Fruit fly (Drosophila melanogaster) whole organism, embryonic: Measurements from ENCODE around the gene Nlg4.

Experiments used
- Asciz ChIP-seq: fragments of 200-800 bp; sonication (Bioruptor generic); optimal IDR thresholded peaks from 2 replicates; lab custom pipeline; 2017; ENCODE audit warnings: missing biosample characterization, mild to moderate bottlenecking, missing genetic modification characterization, missing genetic modification reagents
- BEAF-32 ChIP-seq: fragments of 200-800 bp; sonication (Bioruptor generic); optimal IDR thresholded peaks from 3 replicates; lab custom pipeline; 2017; ENCODE audit warnings: missing biosample characterization, missing genetic modification characterization, mild to moderate bottlenecking, moderate library complexity, missing genetic modification reagents
- CG10543 ChIP-seq: fragments of 200-800 bp; sonication (Bioruptor generic); optimal IDR thresholded peaks from 3 replicates; lab custom pipeline; 2017; ENCODE audit warnings: missing biosample characterization, mild to moderate bottlenecking, missing genetic modification characterization, moderate library complexity
- CG11723 ChIP-seq: fragments of 200-800 bp; sonication (Bioruptor generic); optimal IDR thresholded peaks from 2 replicates; lab custom pipeline; 2017; ENCODE audit warnings: missing biosample characterization, mild to moderate bottlenecking, missing genetic modification characterization
- CG14667 ChIP-seq: fragments of 200-800 bp; sonication (Bioruptor generic); IDR thresholded peaks from 2 replicates; pipeline ENCODE4 v1.3.6; 2022; ENCODE audit warnings: missing biosample characterization, missing genetic modification characterization
- CG14965 ChIP-seq: fragments of 200-800 bp; sonication (Bioruptor generic); optimal IDR thresholded peaks from 2 replicates; lab custom pipeline; 2016; ENCODE audit warnings: missing biosample characterization, missing genetic modification characterization, borderline replicate concordance
- CG15073 ChIP-seq: fragments of 200-800 bp; sonication (Bioruptor generic); optimal IDR thresholded peaks from 2 replicates; lab custom pipeline; 2016; ENCODE audit warnings: missing biosample characterization, missing genetic modification characterization
- CG16779 ChIP-seq: fragments of 200-800 bp; sonication (Bioruptor generic); IDR thresholded peaks from 2 replicates; pipeline ENCODE4 v1.3.6; 2022; ENCODE audit warnings: missing biosample characterization, missing genetic modification characterization
- CG16863 ChIP-seq: fragments of 200-800 bp; sonication (Bioruptor generic); optimal IDR thresholded peaks from 3 replicates; lab custom pipeline; 2016; ENCODE audit warnings: missing biosample characterization, missing genetic modification characterization
- CG17802 ChIP-seq: fragments of 200-800 bp; sonication (Bioruptor generic); optimal IDR thresholded peaks from 2 replicates; lab custom pipeline; 2018; ENCODE audit warnings: missing biosample characterization, mild to moderate bottlenecking, missing genetic modification characterization, moderate library complexity
- CG2202 ChIP-seq: fragments of 200-800 bp; sonication (Bioruptor generic); optimal IDR thresholded peaks from 2 replicates; lab custom pipeline; 2018; ENCODE audit warnings: missing biosample characterization, mild to moderate bottlenecking, missing genetic modification characterization
- CG34224 ChIP-seq: fragments of 200-800 bp; sonication (Bioruptor generic); IDR thresholded peaks from 3 replicates; pipeline ENCODE4 v1.3.6; 2022; ENCODE audit warnings: missing biosample characterization, missing genetic modification characterization; ENCODE audit not compliant: partially characterized antibody
- CG4424 ChIP-seq: fragments of 200-800 bp; sonication (Bioruptor generic); optimal IDR thresholded peaks from 3 replicates; lab custom pipeline; 2016; ENCODE audit warnings: missing biosample characterization, missing genetic modification characterization
- CG4617 ChIP-seq: fragments of 200-800 bp; sonication (Bioruptor generic); optimal IDR thresholded peaks from 3 replicates; lab custom pipeline; 2016; ENCODE audit warnings: missing biosample characterization, missing genetic modification characterization, borderline replicate concordance
- CG4730 ChIP-seq: fragments of 200-800 bp; sonication (Bioruptor generic); IDR thresholded peaks from 2 replicates; pipeline ENCODE4 v1.3.6; 2022; ENCODE audit warnings: missing biosample characterization, missing genetic modification characterization
- CG6175 ChIP-seq: fragments of 200-800 bp; sonication (Bioruptor generic); IDR thresholded peaks from 3 replicates; pipeline ENCODE4 v1.3.6; 2022; ENCODE audit warnings: missing biosample characterization, missing genetic modification characterization
- CG7372 ChIP-seq: fragments of 200-800 bp; sonication (Bioruptor generic); IDR thresholded peaks from 2 replicates; pipeline ENCODE4 v1.3.6; 2022; ENCODE audit warnings: missing biosample characterization, missing genetic modification characterization
- CG9609 ChIP-seq: fragments of 200-800 bp; sonication (Bioruptor generic); optimal IDR thresholded peaks from 3 replicates; lab custom pipeline; 2016; ENCODE audit warnings: missing biosample characterization, missing genetic modification characterization
- Deaf1 ChIP-seq: fragments of 200-800 bp; optimal IDR thresholded peaks from 3 replicates; lab custom pipeline; 2019; ENCODE audit warnings: missing biosample characterization, mild to moderate bottlenecking, missing genetic modification characterization, moderate library complexity
- Dip3 ChIP-seq: fragments of 200-800 bp; sonication (Bioruptor generic); optimal IDR thresholded peaks from 3 replicates; lab custom pipeline; 2016; ENCODE audit warnings: missing biosample characterization, missing genetic modification characterization
- Elba2 ChIP-seq: fragments of 200-800 bp; sonication (Bioruptor generic); optimal IDR thresholded peaks from 3 replicates; lab custom pipeline; 2016; ENCODE audit warnings: missing biosample characterization, missing genetic modification characterization
- HLH4C ChIP-seq: fragments of 200-800 bp; sonication (Bioruptor generic); IDR thresholded peaks from 3 replicates; pipeline ENCODE4 v1.3.6; 2022; ENCODE audit warnings: missing biosample characterization, missing genetic modification characterization; ENCODE audit not compliant: partially characterized antibody
- HLH54F ChIP-seq: fragments of 200-800 bp; sonication (Bioruptor generic); optimal IDR thresholded peaks from 3 replicates; lab custom pipeline; 2016; ENCODE audit warnings: missing biosample characterization, missing genetic modification characterization
- Hr51 ChIP-seq, 2 experiments: fragments of 200-800 bp; sonication (Bioruptor generic); optimal IDR thresholded peaks; 2 replicates in 1 of 2; 3 replicates in 1 of 2; lab custom pipeline; 2016 to 2018; ENCODE audit warnings: missing biosample characterization in 2 of 2, missing genetic modification characterization in 2 of 2, mild to moderate bottlenecking in 1 of 2, moderate library complexity in 1 of 2
- Hr78 ChIP-seq, 2 experiments: fragments of 200-800 bp in 1 of 2; fragments of >200 bp in 1 of 2; sonication (Bioruptor generic) in 1 of 2; optimal IDR thresholded peaks; 2 replicates each; lab custom pipeline; 2017 to 2019; ENCODE audit warnings: missing biosample characterization in 2 of 2, missing genetic modification characterization in 2 of 2, mild to moderate bottlenecking in 1 of 2, moderate library complexity in 1 of 2
- Lim3 ChIP-seq: fragments of 200-800 bp; sonication (Bioruptor generic); IDR thresholded peaks from 2 replicates; pipeline ENCODE4 v1.3.6; 2022; ENCODE audit warnings: missing biosample characterization, missing genetic modification characterization
- Mes4 ChIP-seq: fragments of 200-800 bp; sonication (Bioruptor generic); optimal IDR thresholded peaks from 2 replicates; lab custom pipeline; 2016; ENCODE audit warnings: missing biosample characterization, missing genetic modification characterization
- Nf-YB ChIP-seq: fragments of 200-800 bp; sonication (Bioruptor generic); optimal IDR thresholded peaks from 3 replicates; lab custom pipeline; 2019; ENCODE audit warnings: missing biosample characterization, mild to moderate bottlenecking, missing genetic modification characterization, moderate library complexity
- Optix ChIP-seq: fragments of 200-800 bp; sonication (Bioruptor generic); IDR thresholded peaks from 3 replicates; pipeline ENCODE4 v1.3.6; 2022; ENCODE audit warnings: missing biosample characterization, missing genetic modification characterization
- Xbp1 ChIP-seq: fragments of 200-800 bp; sonication (Bioruptor generic); optimal IDR thresholded peaks from 3 replicates; lab custom pipeline; 2016; ENCODE audit warnings: missing biosample characterization, mild to moderate bottlenecking, missing genetic modification characterization
- ash1 ChIP-seq: fragments of 200-800 bp; sonication (Bioruptor generic); optimal IDR thresholded peaks from 2 replicates; lab custom pipeline; 2018; ENCODE audit warnings: missing biosample characterization, mild to moderate bottlenecking, missing genetic modification characterization
- caup ChIP-seq: fragments of 200-800 bp; sonication (Bioruptor generic); optimal IDR thresholded peaks from 3 replicates; lab custom pipeline; 2017; ENCODE audit warnings: missing biosample characterization, mild to moderate bottlenecking, missing genetic modification characterization, moderate library complexity; ENCODE audit not compliant: severe bottlenecking
- chinmo ChIP-seq: fragments of 200-800 bp; sonication (Bioruptor generic); IDR thresholded peaks from 4 replicates; pipeline ENCODE4 v1.3.6; 2022; ENCODE audit warnings: missing biosample characterization, missing genetic modification characterization; ENCODE audit not compliant: partially characterized antibody
- crp ChIP-seq, 2 experiments: fragments of 200-800 bp; sonication (Bioruptor generic); optimal IDR thresholded peaks; 2 replicates in 1 of 2; 3 replicates in 1 of 2; lab custom pipeline; 2017; ENCODE audit warnings: missing biosample characterization in 2 of 2, missing genetic modification characterization in 2 of 2, mild to moderate bottlenecking in 1 of 2, moderate library complexity in 1 of 2
- gem ChIP-seq: fragments of 200-800 bp; sonication (Bioruptor generic); optimal IDR thresholded peaks from 2 replicates; lab custom pipeline; 2019; ENCODE audit warnings: missing biosample characterization, mild to moderate bottlenecking, missing genetic modification characterization, moderate library complexity
- gro ChIP-seq: fragments of 200-800 bp; sonication (Bioruptor generic); optimal IDR thresholded peaks from 2 replicates; lab custom pipeline; 2016; ENCODE audit warnings: missing biosample characterization, missing genetic modification characterization
- gsb-n ChIP-seq: fragments of 200-800 bp; sonication (Bioruptor generic); optimal IDR thresholded peaks from 3 replicates; lab custom pipeline; 2018; ENCODE audit warnings: missing biosample characterization, mild to moderate bottlenecking, missing genetic modification characterization
- lbe ChIP-seq: fragments of 200-800 bp; sonication (Bioruptor generic); optimal IDR thresholded peaks from 2 replicates; lab custom pipeline; 2016; ENCODE audit warnings: missing biosample characterization, mild to moderate bottlenecking, missing genetic modification characterization
- mam ChIP-seq: fragments of 200-800 bp; sonication (Bioruptor generic); optimal IDR thresholded peaks from 3 replicates; lab custom pipeline; 2016; ENCODE audit warnings: missing biosample characterization, missing genetic modification characterization
- odd ChIP-seq: fragments of 200-800 bp; sonication (Bioruptor generic); optimal IDR thresholded peaks from 2 replicates; lab custom pipeline; 2017; ENCODE audit warnings: missing biosample characterization, mild to moderate bottlenecking, missing genetic modification characterization
- phol ChIP-seq: fragments of 200-800 bp; sonication (Bioruptor generic); optimal IDR thresholded peaks from 3 replicates; lab custom pipeline; 2018; ENCODE audit warnings: missing biosample characterization, mild to moderate bottlenecking, missing genetic modification characterization, moderate library complexity
- psq ChIP-seq: fragments of 200-800 bp; sonication (Bioruptor generic); optimal IDR thresholded peaks from 2 replicates; lab custom pipeline; 2017; ENCODE audit warnings: missing biosample characterization, missing genetic modification characterization
- run ChIP-seq: fragments of 200-800 bp; sonication (Bioruptor generic); optimal IDR thresholded peaks from 3 replicates; lab custom pipeline; 2018; ENCODE audit warnings: missing biosample characterization, mild to moderate bottlenecking, missing genetic modification characterization
- schlank ChIP-seq: fragments of 200-800 bp; sonication (Bioruptor generic); optimal IDR thresholded peaks from 2 replicates; lab custom pipeline; 2018; ENCODE audit warnings: missing biosample characterization, mild to moderate bottlenecking, missing genetic modification characterization
- sd ChIP-seq: fragments of 200-800 bp; sonication (Bioruptor generic); optimal IDR thresholded peaks from 3 replicates; lab custom pipeline; 2018; ENCODE audit warnings: missing biosample characterization, mild to moderate bottlenecking, missing genetic modification characterization, moderate library complexity
- sisA ChIP-seq: fragments of 200-800 bp; sonication (Bioruptor generic); IDR thresholded peaks from 2 replicates; pipeline ENCODE4 v1.3.6; 2022; ENCODE audit warnings: missing biosample characterization, missing genetic modification characterization
- sob ChIP-seq: fragments of 200-800 bp; sonication (Bioruptor generic); IDR thresholded peaks from 2 replicates; pipeline ENCODE4 v1.3.6; 2022; ENCODE audit warnings: missing biosample characterization, missing genetic modification characterization
- ssp ChIP-seq: fragments of 200-800 bp; sonication (Bioruptor generic); IDR thresholded peaks from 2 replicates; pipeline ENCODE4 v1.3.6; 2022; ENCODE audit warnings: missing biosample characterization, missing genetic modification characterization
- zfh1 ChIP-seq: fragments of 200-800 bp; sonication (Bioruptor generic); IDR thresholded peaks from 3 replicates; pipeline ENCODE4 v1.3.6; 2022; ENCODE audit warnings: missing biosample characterization, missing genetic modification characterization

Gene Nlg4

dm6 chr3R:20257180-20257936 lies 52.7 kb downstream of the Nlg4 start (continued):
- TF ChIP-seq CG4730 (GFP tag; lab: Robert Waterston, UW) (no peak), Elba2 (GFP tag; lab: Kevin White, UChicago) (no peak), CG15073 (GFP tag; lab: Kevin White, UChicago) (no peak), ash1 (GFP tag; lab: Kevin White, UChicago) (no peak), sisA (GFP tag; lab: Robert Waterston, UW) (no peak), CG4424 (no peak), Hr78 (GFP tag; optimal IDR thresholded peaks at IDR 0.05; lab: Kevin White, UChicago) (peak in 1 of 2 experiments; percentile 4), CG14667 (GFP tag; lab: Robert Waterston, UW) (no peak), Lim3 (GFP tag; lab: Robert Waterston, UW) (no peak), CG6175 (GFP tag; lab: Robert Waterston, UW) (peak; percentile 88), mam (GFP tag; lab: Kevin White, UChicago) (no peak), CG14965 (GFP tag; lab: Kevin White, UChicago) (no peak), gsb-n (tag; lab: Kevin White, UChicago) (peak; percentile 3), CG17802 (tag; lab: Kevin White, UChicago) (no peak), gem (tag; lab: Kevin White, UChicago) (no peak), ssp (GFP tag; lab: Robert Waterston, UW) (no peak), psq (peak; percentile 22), odd (GFP tag; lab: Kevin White, UChicago) (no peak), CG2202 (no peak), crp (GFP tag; optimal IDR thresholded peaks at IDR 0.05; lab: Kevin White, UChicago) (no peak), chinmo (GFP tag; lab: Robert Waterston, UW) (peak; percentile 90; the same call in 3 of the 4 replicates), Nf-YB (no peak), CG34224 (GFP tag; lab: Robert Waterston, UW) (no peak), Deaf1 (tag; lab: Kevin White, UChicago) (peak; percentile 15), CG7372 (peak; percentile 91), CG10543 (GFP tag; lab: Kevin White, UChicago) (peak; percentile 71), sob (GFP tag; lab: Robert Waterston, UW) (peak; percentile 60; the same call in 1 of the 2 replicates), Optix (GFP tag; lab: Robert Waterston, UW) (no peak), HLH54F (GFP tag; lab: Kevin White, UChicago) (no peak), Asciz (GFP tag; lab: Kevin White, UChicago) (no peak), caup (peak; percentile 53), CG11723 (GFP tag; lab: Kevin White, UChicago) (no peak), zfh1 (no peak), BEAF-32 (no peak), Hr51 (GFP tag; optimal IDR thresholded peaks at IDR 0.05; lab: Kevin White, UChicago) (no peak), lbe (peak; percentile 55), CG4617 (no peak), phol (no peak), CG16779 (GFP tag; lab: Robert Waterston, UW) (no peak), Xbp1 (no peak), Dip3 (GFP tag; lab: Kevin White, UChicago) (no peak), Mes4 (GFP tag; lab: Kevin White, UChicago) (no peak), sd (peak; percentile 42), schlank (tag; lab: Kevin White, UChicago) (no peak), CG9609 (GFP tag; lab: Kevin White, UChicago) (no peak), run (no peak), CG16863 (GFP tag; lab: Kevin White, UChicago) (peak; percentile 8), HLH4C (no peak), gro (GFP tag; lab: Kevin White, UChicago) (no peak)
